Worm (Caenorhabditis elegans) whole organism, L3 larva: ENCODE data around the gene srw-36.

Experiments used
- ama-1 ChIP-seq: fragments of 150-350 bp; optimal IDR thresholded peaks from 2 replicates; lab custom pipeline; 2018
- ceh-16 ChIP-seq: sonication (generic microtip); optimal IDR thresholded peaks from 2 replicates; lab custom pipeline; 2017; ENCODE audit warnings: missing biosample characterization, missing genetic modification characterization
- elt-2 ChIP-seq: sonication (generic microtip); optimal IDR thresholded peaks from 2 replicates; lab custom pipeline; 2016; ENCODE audit warnings: missing genetic modification reagents, mild to moderate bottlenecking, missing genetic modification characterization, missing compliant biosample characterization
- fos-1 ChIP-seq: fragments of 150-350 bp; optimal IDR thresholded peaks from 2 replicates; lab custom pipeline; 2014; ENCODE audit warnings: missing biosample characterization, missing genetic modification characterization
- mml-1 ChIP-seq: fragments of 150-350 bp; sonication (generic microtip); optimal IDR thresholded peaks from 3 replicates; lab custom pipeline; 2014; ENCODE audit warnings: missing biosample characterization, missing genetic modification characterization
- nfya-1 ChIP-seq: sonication (generic microtip); optimal IDR thresholded peaks from 2 replicates; lab custom pipeline; 2017; ENCODE audit warnings: missing genetic modification characterization, mild to moderate bottlenecking, missing compliant biosample characterization, antibody characterized with exemption, moderate library complexity; ENCODE audit not compliant: insufficient read depth
- nhr-23 ChIP-seq: fragments of 150-350 bp; optimal IDR thresholded peaks from 2 replicates; lab custom pipeline; 2014; ENCODE audit warnings: missing biosample characterization, missing genetic modification reagents, missing genetic modification characterization
- nhr-237 ChIP-seq: fragments of 150-350 bp; optimal IDR thresholded peaks from 2 replicates; lab custom pipeline; 2014; ENCODE audit warnings: missing biosample characterization, missing genetic modification characterization
- skn-1 ChIP-seq: fragments of 150-350 bp; optimal IDR thresholded peaks from 2 replicates; lab custom pipeline; 2014; ENCODE audit warnings: missing biosample characterization, missing genetic modification characterization
- snpc-4 ChIP-seq: fragments of 150-350 bp; optimal IDR thresholded peaks from 2 replicates; lab custom pipeline; 2014; ENCODE audit warnings: missing biosample characterization, missing genetic modification characterization
- tbx-2 ChIP-seq: sonication (generic microtip); optimal IDR thresholded peaks from 2 replicates; lab custom pipeline; 2016; ENCODE audit warnings: mild to moderate bottlenecking, missing genetic modification characterization, missing compliant biosample characterization
- unc-39 ChIP-seq: sonication (generic microtip); optimal IDR thresholded peaks from 4 replicates; lab custom pipeline; 2017; ENCODE audit warnings: missing biosample characterization, missing genetic modification characterization
- unc-62 ChIP-seq: fragments of 150-350 bp; sonication (generic microtip); optimal IDR thresholded peaks from 4 replicates; lab custom pipeline; 2014; ENCODE audit warnings: missing biosample characterization, missing genetic modification reagents, missing genetic modification characterization

DNA sequence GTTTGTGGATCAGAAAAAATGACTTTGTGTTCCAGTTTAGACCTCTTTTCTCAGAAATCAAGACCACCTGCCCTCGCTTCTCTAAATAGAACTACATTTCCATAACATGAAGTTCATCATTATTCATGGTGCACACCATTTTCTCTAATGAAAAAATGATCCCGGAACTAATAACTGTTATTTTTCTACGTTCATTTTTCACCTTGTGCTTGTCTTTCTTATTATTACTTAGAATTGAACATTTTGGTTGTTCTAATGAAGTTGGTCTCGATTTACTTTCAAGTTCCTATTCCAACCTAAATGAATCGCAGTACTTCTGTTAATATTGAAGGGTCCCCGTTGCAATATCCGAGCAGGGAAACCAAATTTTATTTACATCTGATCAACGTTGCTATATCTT is at the start of gene srw-36:
- TF ChIP-seq unc-62 (GFP tag; lab: Kevin White, UChicago) (no peak), unc-39 (tag; lab: Kevin White, UChicago) (no peak), ama-1 (no peak), mml-1 (no peak), nhr-237 (tag; lab: Kevin White, UChicago) (no peak), fos-1 (tag; lab: Kevin White, UChicago) (no peak), skn-1 (tag; lab: Kevin White, UChicago) (no peak), elt-2 (tag; lab: Kevin White, UChicago) (no peak), snpc-4 (tag; lab: Kevin White, UChicago) (no peak), tbx-2 (no peak), nfya-1 (tag; lab: Kevin White, UChicago) (no peak), nhr-23 (tag; lab: Kevin White, UChicago) (no peak), ceh-16 (tag; lab: Kevin White, UChicago) (no peak)
